Worm (Caenorhabditis elegans): Measurements from ENCODE around the gene adss-1.

DNA sequence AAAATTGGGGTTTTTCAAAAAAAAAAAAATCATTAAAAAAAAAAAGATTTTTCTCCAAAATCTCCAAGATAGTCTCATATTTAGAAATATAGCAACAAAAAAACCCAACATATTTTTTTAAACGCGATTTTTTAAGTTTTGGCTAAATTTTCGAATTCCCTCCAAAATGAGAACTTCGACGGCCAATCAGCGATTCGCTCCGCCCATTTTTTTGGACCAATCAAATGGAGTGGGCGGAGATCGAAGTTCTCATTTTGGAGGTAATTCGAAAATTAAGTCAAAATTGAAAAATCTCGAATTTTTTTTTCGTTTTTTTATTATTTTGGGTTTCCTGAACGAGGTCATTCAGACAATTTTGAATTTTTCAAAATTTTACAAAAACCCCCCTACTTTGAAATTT lies 9.4 kb downstream of the adss-1 start:
- no peak for TF ChIP-seq B0035.1 (tag; optimal IDR thresholded peaks at IDR 0.05)
- TF ChIP-seq unc-130 (GFP tag; optimal IDR thresholded peaks at IDR 0.05), result no peak
- TF ChIP-seq F57C9.4 (tag; optimal IDR thresholded peaks at IDR 0.05), result no peak
- TF ChIP-seq zim-3 (tag; optimal IDR thresholded peaks at IDR 0.05), result no peak
- TF ChIP-seq ztf-3 (GFP tag; optimal IDR thresholded peaks at IDR 0.05), result no peak
